Worm (Caenorhabditis elegans) whole organism, late embryonic: Measurements from ENCODE around the gene dmsr-11.

Experiments used
- K09A11.1 ChIP-seq: sonication (generic microtip); optimal IDR thresholded peaks from 2 replicates; lab custom pipeline; 2017; ENCODE audit warnings: antibody characterized with exemption, mild to moderate bottlenecking, missing genetic modification characterization, missing compliant biosample characterization; ENCODE audit not compliant: insufficient read depth
- Y22D7AL.16 ChIP-seq: sonication (generic microtip); optimal IDR thresholded peaks from 2 replicates; lab custom pipeline; 2016; ENCODE audit warnings: missing genetic modification characterization, missing compliant biosample characterization
- pha-4 ChIP-seq: fragments of 150-350 bp; optimal IDR thresholded peaks from 2 replicates; lab custom pipeline; 2018; ENCODE audit warnings: missing biosample characterization, missing genetic modification reagents, missing genetic modification characterization

DNA sequence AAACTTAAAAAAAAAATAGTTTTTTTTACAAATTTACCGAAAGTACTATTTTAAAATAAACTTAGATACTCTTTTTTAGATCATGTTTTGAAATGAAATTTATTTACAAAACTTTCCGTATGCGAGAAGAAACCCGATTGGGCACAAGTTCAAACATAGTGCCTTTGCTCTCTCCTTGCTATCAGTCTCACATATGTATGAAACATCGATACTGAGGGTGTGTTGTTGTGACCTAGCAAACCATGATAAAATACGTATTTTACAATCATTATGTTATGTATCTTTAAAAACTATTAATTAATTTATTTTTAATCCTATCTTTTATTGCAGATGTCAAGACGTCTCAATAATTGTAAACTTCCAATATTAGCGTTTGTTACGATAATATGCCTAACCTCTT lies 6.2 kb upstream of the dmsr-11 start:
- TF ChIP-seq pha-4 (tag; lab: Kevin White, UChicago) (no peak), Y22D7AL.16 (no peak), K09A11.1 (tag; lab: Kevin White, UChicago) (no peak)
